Worm (Caenorhabditis elegans) whole organism, early embryonic: ENCODE data around the gene F58F9.3.
"Not testable (repeated sequence)": the region's sequence is repeated elsewhere in the genome, so short reads cannot be mapped to it uniquely, and the experiment has no call there.

ENCODE experiments used
- B0310.2 ChIP-seq: sonication (generic microtip); optimal IDR thresholded peaks from 2 replicates; lab custom pipeline; 2016; ENCODE audit warnings: mild to moderate bottlenecking, missing genetic modification characterization, missing compliant biosample characterization
- F13C5.2 ChIP-seq: sonication (generic microtip); optimal IDR thresholded peaks from 2 replicates; lab custom pipeline; 2017; ENCODE audit warnings: mild to moderate bottlenecking, missing genetic modification characterization, inconsistent platforms, missing compliant biosample characterization
- aly-1 ChIP-seq: sonication (generic microtip); optimal IDR thresholded peaks from 2 replicates; lab custom pipeline; 2016; ENCODE audit warnings: missing genetic modification characterization, missing compliant biosample characterization
- ama-1 ChIP-seq: fragments of 150-350 bp; optimal IDR thresholded peaks from 2 replicates; lab custom pipeline; 2014
- ceh-13 ChIP-seq: fragments of 200-800 bp; sonication (Bioruptor generic); optimal IDR thresholded peaks from 2 replicates; lab custom pipeline; 2018; ENCODE audit warnings: mild to moderate bottlenecking, missing genetic modification characterization, missing compliant biosample characterization
- ceh-36 ChIP-seq: sonication (generic microtip); optimal IDR thresholded peaks from 2 replicates; lab custom pipeline; 2016; ENCODE audit warnings: missing genetic modification characterization, inconsistent platforms, missing compliant biosample characterization
- ets-7 ChIP-seq: sonication (generic microtip); optimal IDR thresholded peaks from 2 replicates; lab custom pipeline; 2016; ENCODE audit warnings: missing genotype, missing genetic modification characterization, missing compliant biosample characterization
- flt-1 ChIP-seq: fragments of 200-800 bp; sonication (Bioruptor generic); IDR thresholded peaks from 2 replicates; pipeline ENCODE4 v1.3.6; 2022; ENCODE audit warnings: missing genetic modification characterization, missing compliant biosample characterization
- hmbx-1 ChIP-seq: sonication (generic microtip); optimal IDR thresholded peaks from 2 replicates; lab custom pipeline; 2016; ENCODE audit warnings: mild to moderate bottlenecking, missing genetic modification characterization, missing compliant biosample characterization
- hmg-4 ChIP-seq: fragments of 200-800 bp; sonication (Bioruptor generic); optimal IDR thresholded peaks from 2 replicates; lab custom pipeline; 2018; ENCODE audit warnings: mild to moderate bottlenecking, missing genetic modification characterization, missing compliant biosample characterization
- hnd-1 ChIP-seq: sonication (generic microtip); optimal IDR thresholded peaks from 2 replicates; lab custom pipeline; 2016; ENCODE audit warnings: missing genetic modification characterization, missing compliant biosample characterization
- pes-1 ChIP-seq: fragments of 200-800 bp; sonication (Bioruptor generic); IDR thresholded peaks from 2 replicates; pipeline ENCODE4 v1.3.6; 2022; ENCODE audit warnings: missing genetic modification reagents, missing genetic modification characterization, missing compliant biosample characterization
- scrt-1 ChIP-seq: fragments of 200-800 bp; sonication (Bioruptor generic); IDR thresholded peaks from 2 replicates; pipeline ENCODE4 v1.3.6; 2022; ENCODE audit warnings: missing genetic modification characterization, missing compliant biosample characterization
- sea-1 ChIP-seq: fragments of 200-800 bp; sonication (Bioruptor generic); conservative IDR thresholded peaks from 2 replicates; pipeline ENCODE4 v1.3.6; 2022; ENCODE audit warnings: missing genetic modification characterization, missing compliant biosample characterization
- tbx-11 ChIP-seq: fragments of 200-800 bp; sonication (Bioruptor generic); IDR thresholded peaks from 2 replicates; pipeline ENCODE4 v1.3.6; 2022; ENCODE audit warnings: missing genetic modification characterization, missing compliant biosample characterization
- tbx-37 ChIP-seq: fragments of 200-800 bp; sonication (Bioruptor generic); conservative IDR thresholded peaks from 2 replicates; pipeline ENCODE4 v1.3.6; 2022; ENCODE audit warnings: missing genetic modification reagents, missing genetic modification characterization, missing compliant biosample characterization
- tra-4 ChIP-seq: sonication (generic microtip); optimal IDR thresholded peaks from 2 replicates; lab custom pipeline; 2017; ENCODE audit warnings: missing genetic modification characterization, missing compliant biosample characterization

F58F9.3 gene

DNA sequence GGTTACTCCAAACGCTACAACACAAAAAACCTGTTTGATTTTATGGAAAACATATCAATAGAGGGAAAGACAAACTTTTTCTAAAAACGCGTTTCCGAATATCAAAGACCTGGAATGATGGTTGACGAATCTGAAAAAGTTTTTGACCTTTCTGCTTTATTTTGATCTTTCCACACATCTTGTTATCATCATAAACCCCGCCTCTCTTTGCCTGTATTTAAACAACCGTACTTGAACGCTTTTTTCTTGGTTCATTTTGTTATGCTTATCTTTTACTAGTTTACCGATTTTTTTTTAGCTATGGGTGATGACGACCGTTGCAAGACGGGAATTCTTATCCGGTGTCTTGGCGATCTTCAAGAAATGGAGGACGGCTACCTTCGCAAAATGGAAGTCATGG lies 20.0 kb downstream of the F58F9.3 start, which contains the start of gene T13A10.2:
T13A10.2 (plus strand) TSS at position 301 of the 400 bp plus-strand sequence.
- TF ChIP-seq hnd-1 (tag; lab: Kevin White, UChicago); tbx-11 (GFP tag; lab: Robert Waterston, UW); hmbx-1 (tag; lab: Kevin White, UChicago): not testable (repeated sequence)

- TF ChIP-seq ceh-36 (no peak), scrt-1 (no peak), ceh-13 (GFP tag; lab: Kevin White, UChicago) (no peak), ama-1 (lab: Kevin White, UChicago) (no peak), B0310.2 (tag; lab: Kevin White, UChicago) (no peak), F13C5.2 (no peak), tbx-11 (GFP tag; lab: Robert Waterston, UW) (no peak)
Measured at ce11 chrIV:6254635-6255034, 21.6 kb downstream of the F58F9.3 start, which contains the start of gene T13A10.64. Gene T13A10.64 (plus strand): TSS chrIV:6254935.

DNA sequence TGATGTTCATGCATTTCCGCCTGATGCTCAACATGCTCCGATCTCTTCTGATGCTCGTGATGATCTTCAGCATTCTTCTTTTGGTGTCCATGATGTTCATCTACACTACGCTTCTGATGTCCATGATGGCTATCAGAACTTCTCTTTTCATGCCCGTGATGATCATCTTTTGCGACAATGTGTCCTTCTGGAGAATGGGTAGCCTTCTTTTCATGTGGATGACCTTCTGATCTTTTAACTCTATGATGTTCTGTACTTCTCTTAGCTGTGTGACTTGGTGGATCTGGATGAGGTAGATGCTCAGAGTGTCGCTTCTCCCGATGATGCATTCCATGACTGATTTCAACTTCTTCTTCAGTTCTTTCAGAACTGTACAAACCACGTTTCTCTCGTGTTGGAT lies 25.9 kb downstream of the F58F9.3 start:
- no peak for TF ChIP-seq tbx-11 (GFP tag; lab: Robert Waterston, UW)
- no peak for TF ChIP-seq aly-1
- TF ChIP-seq hmg-4 = no peak
- TF ChIP-seq B0310.2 (tag; lab: Kevin White, UChicago) = no peak
- no peak for TF ChIP-seq ceh-36

- TF ChIP-seq B0310.2 (tag; lab: Kevin White, UChicago) = no peak
- TF ChIP-seq hmbx-1 (tag; lab: Kevin White, UChicago) = no peak
Measured at ce11 chrIV:6259732-6260131, 26.7 kb downstream of the F58F9.3 start, which contains the start of gene nlp-16. Gene nlp-16 (minus strand): TSS chrIV:6259832.

DNA sequence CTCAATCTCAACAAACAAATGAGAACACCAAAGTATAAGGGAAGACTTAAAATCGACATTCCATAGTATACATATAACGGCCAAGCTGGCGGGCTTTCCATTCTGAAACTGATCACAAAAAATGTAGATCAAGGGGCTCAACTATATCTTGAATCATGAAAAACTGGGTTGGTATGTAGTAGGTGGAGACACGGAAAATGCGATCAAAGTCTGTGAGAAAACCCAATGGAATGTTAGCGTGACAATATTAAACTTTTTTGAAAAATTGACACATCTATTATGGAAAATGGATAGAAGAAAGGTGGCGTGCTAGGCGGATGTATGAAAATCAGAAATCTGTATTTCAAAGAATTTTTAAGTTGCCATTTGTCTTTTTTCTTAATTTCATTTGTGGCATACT lies 30.2 kb downstream of the F58F9.3 start, which contains the start of gene srv-28:
srv-28 (minus strand) TSS at position 101 of the 400 bp plus-strand sequence.
- TF ChIP-seq B0310.2 (tag; lab: Kevin White, UChicago) (no peak), ceh-36 (no peak), tbx-11 (GFP tag; lab: Robert Waterston, UW) (no peak), flt-1 (GFP tag; lab: Robert Waterston, UW) (no peak), ama-1 (lab: Kevin White, UChicago) (no peak), hnd-1 (tag; lab: Kevin White, UChicago) (no peak), pes-1 (GFP tag; lab: Robert Waterston, UW) (no peak), F13C5.2 (no peak), sea-1 (GFP tag; lab: Robert Waterston, UW) (no peak), ets-7 (tag; lab: Kevin White, UChicago) (no peak), hmbx-1 (tag; lab: Kevin White, UChicago) (no peak), aly-1 (no peak), scrt-1 (no peak), ceh-13 (GFP tag; lab: Kevin White, UChicago) (no peak), tbx-37 (GFP tag; lab: Robert Waterston, UW) (no peak)

DNA sequence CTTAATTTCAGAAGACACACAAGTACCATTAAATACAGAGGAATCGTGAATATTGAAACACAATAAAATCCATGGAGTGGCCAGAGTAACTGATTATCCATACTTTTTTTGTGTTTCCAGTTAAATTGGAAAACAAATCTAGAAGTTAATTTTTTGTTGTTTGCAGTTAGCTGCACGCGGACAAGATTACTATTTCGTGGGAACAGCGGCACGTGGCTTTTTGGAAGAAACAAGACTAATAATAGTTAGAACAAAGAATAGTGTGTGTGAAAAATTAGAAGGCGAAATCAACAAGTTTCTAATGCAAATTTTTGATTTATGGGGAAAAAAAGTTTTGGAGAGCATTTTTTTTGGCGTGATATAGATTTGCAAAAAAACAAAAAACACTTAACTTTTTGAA lies 33.5 kb downstream of the F58F9.3 start, which contains the start of gene srv-29:
srv-29 (minus strand) TSS at position 101 of the 400 bp plus-strand sequence.
- TF ChIP-seq hnd-1 (tag; lab: Kevin White, UChicago) (no peak), sea-1 (GFP tag; lab: Robert Waterston, UW) (no peak), ets-7 (tag; lab: Kevin White, UChicago) (no peak), ceh-13 (GFP tag; lab: Kevin White, UChicago) (no peak), tra-4 (tag; lab: Kevin White, UChicago) (no peak), scrt-1 (no peak), aly-1 (no peak), tbx-11 (GFP tag; lab: Robert Waterston, UW) (no peak), ceh-36 (no peak), hmbx-1 (tag; lab: Kevin White, UChicago) (no peak), B0310.2 (tag; lab: Kevin White, UChicago) (no peak)

- no peak for TF ChIP-seq tra-4 (tag; lab: Kevin White, UChicago)
- no peak for TF ChIP-seq tbx-37 (GFP tag; lab: Robert Waterston, UW)
- TF ChIP-seq hnd-1 (tag; lab: Kevin White, UChicago) = no peak
- TF ChIP-seq F13C5.2 = no peak
- TF ChIP-seq ceh-13 (GFP tag; lab: Kevin White, UChicago) = no peak
- TF ChIP-seq tbx-11 (GFP tag; lab: Robert Waterston, UW) = no peak
- no peak for TF ChIP-seq sea-1 (GFP tag; lab: Robert Waterston, UW)
- TF ChIP-seq ets-7 (tag; lab: Kevin White, UChicago) = no peak
- no peak for TF ChIP-seq hmbx-1 (tag; lab: Kevin White, UChicago)
- TF ChIP-seq flt-1 (GFP tag; lab: Robert Waterston, UW) = no peak
- no peak for TF ChIP-seq scrt-1
- no peak for TF ChIP-seq ceh-36
- no peak for TF ChIP-seq pes-1 (GFP tag; lab: Robert Waterston, UW)
- TF ChIP-seq ama-1 (lab: Kevin White, UChicago) = no peak
- no peak for TF ChIP-seq hmg-4
Measured at ce11 chrIV:6269346-6269745, 36.3 kb downstream of the F58F9.3 start, which contains the start of gene srv-30. Gene srv-30 (minus strand): TSS chrIV:6269446.

- TF ChIP-seq pes-1 (GFP tag; lab: Robert Waterston, UW) (no peak), tra-4 (tag; lab: Kevin White, UChicago) (no peak), ama-1 (lab: Kevin White, UChicago) (no peak), hmbx-1 (tag; lab: Kevin White, UChicago) (no peak), F13C5.2 (no peak), ceh-13 (GFP tag; lab: Kevin White, UChicago) (no peak), scrt-1 (no peak), hnd-1 (tag; lab: Kevin White, UChicago) (no peak), tbx-37 (GFP tag; lab: Robert Waterston, UW) (no peak), ets-7 (tag; lab: Kevin White, UChicago) (no peak), tbx-11 (GFP tag; lab: Robert Waterston, UW) (no peak), ceh-36 (no peak), hmg-4 (no peak), B0310.2 (tag; lab: Kevin White, UChicago) (no peak), aly-1 (no peak), sea-1 (GFP tag; lab: Robert Waterston, UW) (no peak)
Measured at ce11 chrIV:6271923-6272322, 38.9 kb downstream of the F58F9.3 start, which contains the start of gene srv-31. Gene srv-31 (minus strand): TSS chrIV:6272023.
